Fruit fly (Drosophila melanogaster) whole organism, adult: ENCODE measurements around the gene GABA-B-R2.

ENCODE experiments used
- CG12768 ChIP-seq: fragments of 200-800 bp; sonication (Bioruptor generic); optimal IDR thresholded peaks from 2 replicates; lab custom pipeline; 2017; ENCODE audit warnings: missing biosample characterization, missing genetic modification characterization, mild to moderate bottlenecking, moderate library complexity, missing genetic modification reagents
- CG14711 ChIP-seq: fragments of 200-800 bp; sonication (Bioruptor generic); optimal IDR thresholded peaks from 2 replicates; lab custom pipeline; 2018; ENCODE audit warnings: missing biosample characterization, mild to moderate bottlenecking, missing genetic modification characterization, moderate library complexity
- CG1620 ChIP-seq: fragments of 200-800 bp; sonication (Bioruptor generic); optimal IDR thresholded peaks from 2 replicates; lab custom pipeline; 2016; ENCODE audit warnings: missing biosample characterization, missing genetic modification characterization
- CG33017 ChIP-seq: fragments of 200-800 bp; sonication (Bioruptor generic); optimal IDR thresholded peaks from 2 replicates; lab custom pipeline; 2018; ENCODE audit warnings: missing biosample characterization, mild to moderate bottlenecking, missing genetic modification characterization, moderate library complexity
- CG5204 ChIP-seq: fragments of 200-800 bp; sonication (Bioruptor generic); optimal IDR thresholded peaks from 2 replicates; lab custom pipeline; 2016; ENCODE audit warnings: missing biosample characterization, missing genetic modification characterization
- CG7045 ChIP-seq: fragments of 200-800 bp; sonication (Bioruptor generic); optimal IDR thresholded peaks from 2 replicates; lab custom pipeline; 2017; ENCODE audit warnings: missing biosample characterization, mild to moderate bottlenecking, missing genetic modification characterization
- CG7101 ChIP-seq: fragments of 200-800 bp; sonication (Bioruptor generic); optimal IDR thresholded peaks from 2 replicates; lab custom pipeline; 2018; ENCODE audit warnings: missing biosample characterization, mild to moderate bottlenecking, missing genetic modification characterization, moderate library complexity
- Clk ChIP-seq: fragments of 200-800 bp; sonication (Bioruptor generic); optimal IDR thresholded peaks from 2 replicates; lab custom pipeline; 2017; ENCODE audit warnings: missing biosample characterization, missing genetic modification characterization
- Crg-1 ChIP-seq: fragments of 200-800 bp; sonication (Bioruptor generic); optimal IDR thresholded peaks from 2 replicates; lab custom pipeline; 2016; ENCODE audit warnings: missing biosample characterization, missing genetic modification characterization
- Hr96 ChIP-seq: fragments of 200-800 bp; sonication (Bioruptor generic); optimal IDR thresholded peaks from 2 replicates; lab custom pipeline; 2016; ENCODE audit warnings: missing biosample characterization, missing genetic modification characterization
- Mnt ChIP-seq: fragments of 200-800 bp; sonication (Bioruptor generic); optimal IDR thresholded peaks from 2 replicates; lab custom pipeline; 2016; ENCODE audit warnings: missing biosample characterization, mild to moderate bottlenecking, missing genetic modification characterization
- bab1 ChIP-seq: fragments of 200-800 bp; sonication (Bioruptor generic); optimal IDR thresholded peaks from 3 replicates; lab custom pipeline; 2019; ENCODE audit warnings: missing biosample characterization, mild to moderate bottlenecking, missing genetic modification characterization, moderate library complexity
- cic ChIP-seq: fragments of 200-800 bp; sonication (Bioruptor generic); optimal IDR thresholded peaks from 2 replicates; lab custom pipeline; 2017; ENCODE audit warnings: missing biosample characterization, mild to moderate bottlenecking, missing genetic modification characterization, moderate library complexity
- cnc ChIP-seq, 2 experiments: fragments of >200 bp; optimal IDR thresholded peaks; 2 replicates each; lab custom pipeline; 2017
- kay ChIP-seq: fragments of 200-800 bp; sonication (Bioruptor generic); peaks from one replicate; lab custom pipeline; 2016; ENCODE audit warnings: missing biosample characterization, missing genetic modification characterization, borderline replicate concordance
- ovo ChIP-seq: fragments of 200-800 bp; sonication (Bioruptor generic); optimal IDR thresholded peaks from 2 replicates; lab custom pipeline; 2016; ENCODE audit warnings: missing biosample characterization, missing genetic modification characterization
- pad ChIP-seq: fragments of 200-800 bp; sonication (Bioruptor generic); optimal IDR thresholded peaks from 3 replicates; lab custom pipeline; 2017; ENCODE audit warnings: missing biosample characterization, missing genetic modification characterization, mild to moderate bottlenecking, moderate library complexity, missing genetic modification reagents
- tj ChIP-seq: fragments of 200-800 bp; sonication (Bioruptor generic); optimal IDR thresholded peaks from 3 replicates; lab custom pipeline; 2017; ENCODE audit warnings: missing biosample characterization, mild to moderate bottlenecking, missing genetic modification characterization, moderate library complexity
- toe ChIP-seq: fragments of 200-800 bp; sonication (Bioruptor generic); optimal IDR thresholded peaks from 2 replicates; lab custom pipeline; 2016; ENCODE audit warnings: missing biosample characterization, missing genetic modification characterization

Gene GABA-B-R2

DNA sequence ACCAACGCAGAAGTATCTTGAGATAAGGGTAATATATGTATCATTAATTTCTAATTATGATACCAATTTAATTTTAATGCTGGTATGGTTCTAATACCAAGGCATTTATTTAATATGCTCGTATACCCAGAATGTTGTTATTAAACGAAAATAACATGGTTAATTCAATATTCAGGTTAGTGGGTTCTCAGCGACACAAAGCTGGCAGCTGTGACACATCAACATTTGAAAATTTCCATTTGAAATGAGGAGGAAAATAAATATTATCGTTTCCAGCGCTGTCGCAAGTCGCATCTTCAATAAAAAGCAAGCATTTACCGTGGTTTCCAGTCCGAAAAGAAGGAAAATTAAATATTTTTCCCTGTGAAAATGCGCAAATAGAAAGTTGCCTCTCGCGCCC, 44.7 kb downstream of the GABA-B-R2 start:
- no peak for TF ChIP-seq CG33017 (tag; lab: Kevin White, UChicago)
- TF ChIP-seq ovo = no peak
- TF ChIP-seq kay (GFP tag; lab: Kevin White, UChicago) = no peak
- no peak for TF ChIP-seq CG12768 (GFP tag; lab: Kevin White, UChicago)
- TF ChIP-seq pad = no peak
- TF ChIP-seq toe (GFP tag; lab: Kevin White, UChicago) = no peak
- no peak for TF ChIP-seq bab1 (GFP tag; lab: Kevin White, UChicago)
- no peak for TF ChIP-seq CG5204 (GFP tag; lab: Kevin White, UChicago)
- TF ChIP-seq CG14711 (tag; lab: Kevin White, UChicago) = no peak
- TF ChIP-seq CG7101 = no peak
- no peak for TF ChIP-seq Mnt (GFP tag; lab: Kevin White, UChicago)
- no peak for TF ChIP-seq CG7045 (GFP tag; lab: Kevin White, UChicago)
- TF ChIP-seq CG1620 = no peak
- no peak for TF ChIP-seq Clk (GFP tag; lab: Kevin White, UChicago)
- TF ChIP-seq tj (GFP tag; lab: Kevin White, UChicago) = no peak
- no peak for TF ChIP-seq Crg-1 (GFP tag; lab: Kevin White, UChicago)
- TF ChIP-seq cic (GFP tag; lab: Kevin White, UChicago) = no peak

DNA sequence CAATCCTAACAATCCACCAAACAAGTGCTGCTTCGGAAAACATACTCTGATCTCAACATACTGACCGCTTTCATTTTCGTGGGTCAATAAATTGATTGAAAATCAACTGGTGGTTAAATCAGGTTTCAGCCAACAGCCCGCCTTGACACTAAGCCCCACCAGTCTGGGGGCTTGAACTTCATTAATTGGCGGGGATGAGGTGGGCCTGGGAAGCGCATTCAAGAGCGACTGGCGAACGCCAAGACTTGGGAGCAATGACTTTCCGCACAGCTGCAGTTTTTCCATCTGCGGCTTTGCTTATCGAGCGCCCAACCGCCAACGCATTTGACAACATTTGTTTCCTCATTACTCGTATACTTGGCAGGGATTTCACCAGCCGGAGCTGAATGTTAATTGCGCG, 49.0 kb downstream of the GABA-B-R2 start:
- TF ChIP-seq CG7101 (no peak), CG7045 (GFP tag; lab: Kevin White, UChicago) (no peak), bab1 (GFP tag; lab: Kevin White, UChicago) (no peak), cnc (optimal IDR thresholded peaks at IDR 0.05; lab: Kevin White, UChicago) (no peak), Mnt (GFP tag; lab: Kevin White, UChicago) (no peak), Crg-1 (GFP tag; lab: Kevin White, UChicago) (no peak), pad (no peak)

DNA sequence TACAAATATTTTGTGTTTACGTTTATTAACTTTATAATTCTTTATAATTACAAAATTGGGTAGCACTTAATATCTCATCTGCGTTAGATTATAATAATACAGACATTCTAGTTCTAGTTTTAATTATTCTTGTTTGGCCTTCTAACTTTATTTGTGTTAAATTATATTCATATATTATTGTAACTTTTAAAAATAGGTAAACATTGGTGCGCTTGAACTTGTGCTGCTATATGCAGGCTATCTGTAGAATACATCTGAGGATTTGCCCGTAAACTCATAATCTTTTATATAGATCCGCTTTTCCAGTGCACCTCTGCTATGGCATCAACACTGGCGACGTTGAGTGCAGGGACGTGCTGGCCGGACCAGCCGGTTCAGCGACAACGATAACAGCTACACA, 53.2 kb downstream of the GABA-B-R2 start:
- no peak for TF ChIP-seq cic (GFP tag; lab: Kevin White, UChicago)
- TF ChIP-seq Clk (GFP tag; lab: Kevin White, UChicago) = no peak
- TF ChIP-seq toe (GFP tag; lab: Kevin White, UChicago) = no peak
- TF ChIP-seq Hr96 = no peak
- no peak for TF ChIP-seq CG12768 (GFP tag; lab: Kevin White, UChicago)
